Fruit fly (Drosophila melanogaster) whole organism, adult: ENCODE measurements around the gene CG17929.

Experiments
- CG11617 ChIP-seq: fragments of 200-800 bp; sonication (Bioruptor generic); optimal IDR thresholded peaks from 2 replicates; lab custom pipeline; 2017; ENCODE audit warnings: mild to moderate bottlenecking, missing biosample characterization, missing genetic modification reagents, missing genetic modification characterization
- CG1620 ChIP-seq: fragments of 200-800 bp; sonication (Bioruptor generic); optimal IDR thresholded peaks from 2 replicates; lab custom pipeline; 2016; ENCODE audit warnings: missing biosample characterization, missing genetic modification characterization
- CG33017 ChIP-seq: fragments of 200-800 bp; sonication (Bioruptor generic); optimal IDR thresholded peaks from 2 replicates; lab custom pipeline; 2018; ENCODE audit warnings: missing biosample characterization, mild to moderate bottlenecking, missing genetic modification characterization, moderate library complexity
- CG7045 ChIP-seq: fragments of 200-800 bp; sonication (Bioruptor generic); optimal IDR thresholded peaks from 2 replicates; lab custom pipeline; 2017; ENCODE audit warnings: missing biosample characterization, mild to moderate bottlenecking, missing genetic modification characterization
- Clk ChIP-seq: fragments of 200-800 bp; sonication (Bioruptor generic); optimal IDR thresholded peaks from 2 replicates; lab custom pipeline; 2017; ENCODE audit warnings: missing biosample characterization, missing genetic modification characterization
- Hr96 ChIP-seq: fragments of 200-800 bp; sonication (Bioruptor generic); optimal IDR thresholded peaks from 2 replicates; lab custom pipeline; 2016; ENCODE audit warnings: missing biosample characterization, missing genetic modification characterization
- Mnt ChIP-seq: fragments of 200-800 bp; sonication (Bioruptor generic); optimal IDR thresholded peaks from 2 replicates; lab custom pipeline; 2016; ENCODE audit warnings: missing biosample characterization, mild to moderate bottlenecking, missing genetic modification characterization
- bab1 ChIP-seq: fragments of 200-800 bp; sonication (Bioruptor generic); optimal IDR thresholded peaks from 3 replicates; lab custom pipeline; 2019; ENCODE audit warnings: missing biosample characterization, mild to moderate bottlenecking, missing genetic modification characterization, moderate library complexity
- cnc ChIP-seq, 2 experiments: fragments of >200 bp; optimal IDR thresholded peaks; 2 replicates each; lab custom pipeline; 2017
- kay ChIP-seq: fragments of 200-800 bp; sonication (Bioruptor generic); peaks from one replicate; lab custom pipeline; 2016; ENCODE audit warnings: missing biosample characterization, missing genetic modification characterization, borderline replicate concordance
- ovo ChIP-seq: fragments of 200-800 bp; sonication (Bioruptor generic); optimal IDR thresholded peaks from 2 replicates; lab custom pipeline; 2016; ENCODE audit warnings: missing biosample characterization, missing genetic modification characterization
- pad ChIP-seq: fragments of 200-800 bp; sonication (Bioruptor generic); optimal IDR thresholded peaks from 3 replicates; lab custom pipeline; 2017; ENCODE audit warnings: missing biosample characterization, missing genetic modification characterization, mild to moderate bottlenecking, moderate library complexity, missing genetic modification reagents
- tj ChIP-seq: fragments of 200-800 bp; sonication (Bioruptor generic); optimal IDR thresholded peaks from 3 replicates; lab custom pipeline; 2017; ENCODE audit warnings: missing biosample characterization, mild to moderate bottlenecking, missing genetic modification characterization, moderate library complexity
- toe ChIP-seq: fragments of 200-800 bp; sonication (Bioruptor generic); optimal IDR thresholded peaks from 2 replicates; lab custom pipeline; 2016; ENCODE audit warnings: missing biosample characterization, missing genetic modification characterization

dm6 chr3R:16348289-16348688, 23.0 kb downstream of the CG17929 start:
- TF ChIP-seq bab1 (GFP tag; lab: Kevin White, UChicago) = no peak
- no peak for TF ChIP-seq Hr96
- TF ChIP-seq CG33017 = no peak
- no peak for TF ChIP-seq ovo (GFP tag; lab: Kevin White, UChicago)
- no peak for TF ChIP-seq CG7045 (GFP tag; lab: Kevin White, UChicago)
- no peak for TF ChIP-seq CG11617 (GFP tag; lab: Kevin White, UChicago)
- TF ChIP-seq cnc (optimal IDR thresholded peaks at IDR 0.05; lab: Kevin White, UChicago) = no peak
- TF ChIP-seq Mnt (GFP tag; lab: Kevin White, UChicago) = no peak
- no peak for TF ChIP-seq Clk (GFP tag; lab: Kevin White, UChicago)
- no peak for TF ChIP-seq CG1620 (GFP tag; lab: Kevin White, UChicago)
- no peak for TF ChIP-seq toe (GFP tag; lab: Kevin White, UChicago)
- TF ChIP-seq tj (GFP tag; lab: Kevin White, UChicago) = no peak
- no peak for TF ChIP-seq kay (GFP tag; lab: Kevin White, UChicago)
- TF ChIP-seq pad (GFP tag; lab: Kevin White, UChicago) = no peak
